Worm (Caenorhabditis elegans) whole organism, L2 larva: ENCODE measurements around the gene clec-8.

Source experiments
- C34F6.9 ChIP-seq: fragments of 150-350 bp; optimal IDR thresholded peaks from 2 replicates; lab custom pipeline; 2014; ENCODE audit warnings: missing biosample characterization, missing genetic modification characterization
- F13H6.1 ChIP-seq: sonication (generic microtip); optimal IDR thresholded peaks from 2 replicates; lab custom pipeline; 2016; ENCODE audit warnings: missing genetic modification characterization, missing compliant biosample characterization
- R02D3.7 ChIP-seq: fragments of 150-350 bp; optimal IDR thresholded peaks from 2 replicates; lab custom pipeline; 2014; ENCODE audit warnings: missing biosample characterization, missing genetic modification characterization
- Y55F3AM.14 ChIP-seq: fragments of 200-800 bp; sonication (Bioruptor generic); optimal IDR thresholded peaks from 2 replicates; lab custom pipeline; 2018; ENCODE audit warnings: mild to moderate bottlenecking, missing genetic modification characterization, missing compliant biosample characterization
- ZK546.5 ChIP-seq: sonication (generic microtip); optimal IDR thresholded peaks from 2 replicates; lab custom pipeline; 2017; ENCODE audit warnings: missing biosample characterization, missing genetic modification characterization
- aly-2 ChIP-seq: fragments of 150-350 bp; optimal IDR thresholded peaks from 2 replicates; lab custom pipeline; 2014; ENCODE audit warnings: missing biosample characterization, missing genetic modification characterization
- ama-1 ChIP-seq: fragments of 150-350 bp; optimal IDR thresholded peaks from 2 replicates; lab custom pipeline; 2018; ENCODE audit warnings: inconsistent platforms
- ceh-16 ChIP-seq: fragments of 150-350 bp; optimal IDR thresholded peaks from 2 replicates; lab custom pipeline; 2014; ENCODE audit warnings: missing biosample characterization, missing genetic modification characterization
- crh-2 ChIP-seq: sonication (generic microtip); optimal IDR thresholded peaks from 2 replicates; lab custom pipeline; 2017; ENCODE audit warnings: missing biosample characterization, missing genetic modification characterization
- dmd-4 ChIP-seq: sonication (generic microtip); optimal IDR thresholded peaks from 2 replicates; lab custom pipeline; 2017; ENCODE audit warnings: missing biosample characterization, missing genetic modification characterization
- elt-1 ChIP-seq: fragments of 150-350 bp; optimal IDR thresholded peaks from 2 replicates; lab custom pipeline; 2014; ENCODE audit warnings: missing biosample characterization, missing genetic modification characterization
- fos-1 ChIP-seq: fragments of 150-350 bp; optimal IDR thresholded peaks from 2 replicates; lab custom pipeline; 2014; ENCODE audit warnings: missing biosample characterization, missing genetic modification characterization
- lin-11 ChIP-seq: fragments of 150-350 bp; sonication (generic microtip); optimal IDR thresholded peaks from 2 replicates; lab custom pipeline; 2014; ENCODE audit warnings: missing biosample characterization, missing genetic modification characterization, inconsistent platforms, mixed read lengths
- lin-13 ChIP-seq: fragments of 150-350 bp; optimal IDR thresholded peaks from 2 replicates; lab custom pipeline; 2014; ENCODE audit warnings: missing biosample characterization, missing genetic modification reagents, missing genetic modification characterization
- lin-39 ChIP-seq: fragments of 150-350 bp; optimal IDR thresholded peaks from 2 replicates; lab custom pipeline; 2014; ENCODE audit warnings: missing biosample characterization, missing genetic modification reagents, missing genetic modification characterization
- lsy-2 ChIP-seq, 2 experiments: fragments of 150-350 bp in 1 of 2; sonication (generic microtip) in 1 of 2; optimal IDR thresholded peaks; 2 replicates each; lab custom pipeline; 2014 to 2017; ENCODE audit warnings: missing biosample characterization in 2 of 2, missing genetic modification characterization in 2 of 2
- mbf-1 ChIP-seq: sonication (generic microtip); optimal IDR thresholded peaks from 2 replicates; lab custom pipeline; 2017; ENCODE audit warnings: missing biosample characterization, missing genetic modification characterization
- mdl-1 ChIP-seq, 2 experiments: fragments of 150-350 bp in 1 of 2; sonication (generic microtip) in 1 of 2; optimal IDR thresholded peaks; 2 replicates each; lab custom pipeline; 2017; ENCODE audit warnings: missing biosample characterization in 2 of 2, missing genetic modification characterization in 2 of 2
- nhr-12 ChIP-seq: fragments of 150-350 bp; optimal IDR thresholded peaks from 2 replicates; lab custom pipeline; 2014; ENCODE audit warnings: missing biosample characterization, missing genetic modification characterization
- nhr-21 ChIP-seq: fragments of 150-350 bp; optimal IDR thresholded peaks from 2 replicates; lab custom pipeline; 2014; ENCODE audit warnings: missing biosample characterization, missing genetic modification characterization
- nhr-23 ChIP-seq: fragments of 150-350 bp; optimal IDR thresholded peaks from 2 replicates; lab custom pipeline; 2014; ENCODE audit warnings: missing biosample characterization, missing genetic modification reagents, missing genetic modification characterization
- nhr-237 ChIP-seq: fragments of 150-350 bp; optimal IDR thresholded peaks from 2 replicates; lab custom pipeline; 2014; ENCODE audit warnings: missing biosample characterization, missing genetic modification characterization
- nhr-25 ChIP-seq: fragments of 150-350 bp; sonication (generic microtip); optimal IDR thresholded peaks from 3 replicates; lab custom pipeline; 2014; ENCODE audit warnings: missing biosample characterization, missing genetic modification characterization
- nhr-6 ChIP-seq: fragments of 150-350 bp; optimal IDR thresholded peaks from 2 replicates; lab custom pipeline; 2014; ENCODE audit warnings: missing biosample characterization, missing genetic modification characterization
- nhr-77 ChIP-seq: fragments of 150-350 bp; optimal IDR thresholded peaks from 2 replicates; lab custom pipeline; 2014; ENCODE audit warnings: missing biosample characterization, missing genetic modification characterization
- peb-1 ChIP-seq: fragments of 150-350 bp; optimal IDR thresholded peaks from 2 replicates; lab custom pipeline; 2014; ENCODE audit warnings: missing biosample characterization, missing genetic modification characterization
- sem-4 ChIP-seq: fragments of 150-350 bp; optimal IDR thresholded peaks from 2 replicates; lab custom pipeline; 2014; ENCODE audit warnings: missing biosample characterization, missing genetic modification reagents, missing genetic modification characterization
- skn-1 ChIP-seq: sonication (generic microtip); optimal IDR thresholded peaks from 2 replicates; lab custom pipeline; 2017; ENCODE audit warnings: missing biosample characterization, missing genetic modification characterization
- sma-3 ChIP-seq: sonication (generic microtip); optimal IDR thresholded peaks from 2 replicates; lab custom pipeline; 2016; ENCODE audit warnings: missing genetic modification reagents, missing genetic modification characterization, missing compliant biosample characterization
- sma-9 ChIP-seq, 2 experiments: fragments of 150-350 bp in 1 of 2; sonication (generic microtip) in 1 of 2; optimal IDR thresholded peaks; 2 replicates each; lab custom pipeline; 2014 to 2016; ENCODE audit warnings: missing genetic modification characterization in 2 of 2, mild to moderate bottlenecking in 1 of 2, missing biosample characterization in 1 of 2, missing compliant biosample characterization in 1 of 2, missing genetic modification reagents in 1 of 2, moderate library complexity in 1 of 2
- unc-39 ChIP-seq: fragments of 150-350 bp; optimal IDR thresholded peaks from 2 replicates; lab custom pipeline; 2014; ENCODE audit warnings: missing biosample characterization, missing genetic modification characterization
- unc-55 ChIP-seq: fragments of 150-350 bp; sonication (generic microtip); optimal IDR thresholded peaks from 3 replicates; lab custom pipeline; 2014; ENCODE audit warnings: missing biosample characterization, missing genetic modification reagents, missing genetic modification characterization
- unc-62 ChIP-seq: fragments of 150-350 bp; optimal IDR thresholded peaks from 2 replicates; lab custom pipeline; 2014; ENCODE audit warnings: missing biosample characterization, missing genetic modification reagents, missing genetic modification characterization
- zag-1 ChIP-seq: fragments of 150-350 bp; optimal IDR thresholded peaks from 2 replicates; lab custom pipeline; 2014; ENCODE audit warnings: missing biosample characterization, missing genetic modification characterization
- ztf-11 ChIP-seq: sonication (generic microtip); optimal IDR thresholded peaks from 2 replicates; lab custom pipeline; 2017; ENCODE audit warnings: missing biosample characterization, missing genetic modification characterization
- ztf-4 ChIP-seq: fragments of 150-350 bp; optimal IDR thresholded peaks from 2 replicates; lab custom pipeline; 2014; ENCODE audit warnings: missing biosample characterization, missing genetic modification characterization

The clec-8 gene

ce11 chrII:12572760-12573159 is 5.1 kb downstream of the clec-8 start, which contains the start of gene Y38E10A.35:
Y38E10A.35 (minus strand) TSS chrII:12572860.
- TF ChIP-seq C34F6.9, result no peak
- no peak for TF ChIP-seq fos-1
- TF ChIP-seq unc-62 (GFP tag; lab: Kevin White, UChicago), result no peak
- no peak for TF ChIP-seq F13H6.1 (tag; lab: Kevin White, UChicago)
- TF ChIP-seq elt-1 (tag; lab: Kevin White, UChicago), result no peak
- no peak for TF ChIP-seq sma-9 (GFP tag; optimal IDR thresholded peaks at IDR 0.05; lab: Kevin White, UChicago)
- no peak for TF ChIP-seq sma-9 (tag; optimal IDR thresholded peaks at IDR 0.05; lab: Kevin White, UChicago)
- TF ChIP-seq ama-1 (lab: Kevin White, UChicago), result no peak
- TF ChIP-seq peb-1 (tag; lab: Kevin White, UChicago), result no peak
- TF ChIP-seq lin-11 (tag; lab: Kevin White, UChicago), result no peak
- no peak for TF ChIP-seq lin-39 (tag; lab: Kevin White, UChicago)
- TF ChIP-seq dmd-4, result no peak
- no peak for TF ChIP-seq sma-3 (GFP tag; lab: Kevin White, UChicago)
- TF ChIP-seq mdl-1 (tag; optimal IDR thresholded peaks at IDR 0.05; lab: Kevin White, UChicago), result no peak
- no peak for TF ChIP-seq nhr-6 (tag; lab: Kevin White, UChicago)
- no peak for TF ChIP-seq lin-13 (GFP tag; lab: Kevin White, UChicago)
- no peak for TF ChIP-seq sem-4 (tag; lab: Kevin White, UChicago)
- no peak for TF ChIP-seq zag-1 (tag; lab: Kevin White, UChicago)
- no peak for TF ChIP-seq unc-55
- TF ChIP-seq nhr-12 (tag; lab: Kevin White, UChicago), result no peak

ce11 chrII:12570523-12570922 is 7.3 kb downstream of the clec-8 start, which contains the start of gene Y38E10A.1:
Y38E10A.1 (minus strand) TSS chrII:12570623.
- TF ChIP-seq elt-1 (tag; lab: Kevin White, UChicago) (no peak), unc-39 (tag; lab: Kevin White, UChicago) (no peak)
- TF ChIP-seq, all 48 proteins: peak for 0

ce11 chrII:12565851-12566250 is 12.0 kb downstream of the clec-8 start, which contains the start of gene F49C5.7:
F49C5.7 (plus strand) TSS chrII:12566151.
- no peak for TF ChIP-seq sem-4 (tag; lab: Kevin White, UChicago)
- no peak for TF ChIP-seq sma-3 (GFP tag; lab: Kevin White, UChicago)
- TF ChIP-seq lsy-2 (tag; optimal IDR thresholded peaks at IDR 0.05; lab: Kevin White, UChicago), result no peak
- no peak for TF ChIP-seq aly-2 (tag; lab: Kevin White, UChicago)
- no peak for TF ChIP-seq ztf-4 (tag; lab: Kevin White, UChicago)

- TF ChIP-seq sem-4 (tag; lab: Kevin White, UChicago) (no peak), ztf-4 (tag; lab: Kevin White, UChicago) (no peak), nhr-25 (no peak), R02D3.7 (tag; lab: Kevin White, UChicago) (no peak), ztf-11 (tag; lab: Kevin White, UChicago) (no peak), Y55F3AM.14 (GFP tag; lab: Kevin White, UChicago) (no peak), zag-1 (tag; lab: Kevin White, UChicago) (no peak), aly-2 (tag; lab: Kevin White, UChicago) (no peak), ama-1 (lab: Kevin White, UChicago) (no peak), nhr-77 (no peak), sma-3 (GFP tag; lab: Kevin White, UChicago) (no peak), F13H6.1 (tag; lab: Kevin White, UChicago) (no peak), nhr-12 (tag; lab: Kevin White, UChicago) (no peak), nhr-237 (tag; lab: Kevin White, UChicago) (no peak), unc-39 (tag; lab: Kevin White, UChicago) (no peak), lsy-2 (tag; optimal IDR thresholded peaks at IDR 0.05; lab: Kevin White, UChicago) (no peak), lin-11 (tag; lab: Kevin White, UChicago) (no peak), crh-2 (tag; lab: Kevin White, UChicago) (no peak), nhr-23 (no peak)
Measured at ce11 chrII:12560210-12560609, 17.7 kb downstream of the clec-8 start, which contains the start of gene F49C5.12. F49C5.12 (minus strand) TSS chrII:12560310.

- TF ChIP-seq mbf-1 (tag; lab: Kevin White, UChicago), result no peak
- TF ChIP-seq lsy-2 (tag; optimal IDR thresholded peaks at IDR 0.05; lab: Kevin White, UChicago), result no peak
- TF ChIP-seq nhr-21 (tag; lab: Kevin White, UChicago), result no peak
- no peak for TF ChIP-seq peb-1 (tag; lab: Kevin White, UChicago)
- no peak for TF ChIP-seq ceh-16
- TF ChIP-seq nhr-77, result no peak
- TF ChIP-seq unc-55, result no peak
- TF ChIP-seq nhr-6 (tag; lab: Kevin White, UChicago), result no peak
- no peak for TF ChIP-seq dmd-4
- no peak for TF ChIP-seq ZK546.5 (tag; lab: Kevin White, UChicago)
- TF ChIP-seq sma-3 (GFP tag; lab: Kevin White, UChicago), result no peak
- no peak for TF ChIP-seq lin-39 (tag; lab: Kevin White, UChicago)
- no peak for TF ChIP-seq skn-1 (tag; lab: Kevin White, UChicago)
- TF ChIP-seq, all 48 proteins: peak for 0
Measured at ce11 chrII:12555579-12555978, 22.3 kb downstream of the clec-8 start, which contains the start of gene F49C5.11. F49C5.11 (plus strand) TSS chrII:12555879.
